Fruit fly (Drosophila melanogaster) whole organism, embryonic: ENCODE measurements around the gene Indy-2.
A peak's percentile ranks its signal among the peaks of the same experiment; 100 is the strongest.

Experiments used
- Aef1 ChIP-seq: fragments of 200-800 bp; sonication (Bioruptor generic); IDR thresholded peaks from 3 replicates; pipeline ENCODE4 v1.3.6; 2022; ENCODE audit warnings: missing biosample characterization, missing genetic modification characterization
- BtbVII ChIP-seq: fragments of 200-800 bp; sonication (Bioruptor generic); optimal IDR thresholded peaks from 3 replicates; lab custom pipeline; 2017; ENCODE audit warnings: missing biosample characterization, mild to moderate bottlenecking, missing genetic modification characterization
- CG10147 ChIP-seq: fragments of 200-800 bp; sonication (Bioruptor generic); optimal IDR thresholded peaks from 2 replicates; lab custom pipeline; 2019; ENCODE audit warnings: missing biosample characterization, mild to moderate bottlenecking, missing genetic modification characterization, moderate library complexity
- CG11398 ChIP-seq: fragments of 200-800 bp; sonication (Bioruptor generic); optimal IDR thresholded peaks from 2 replicates; lab custom pipeline; 2016; ENCODE audit warnings: missing biosample characterization, missing genetic modification characterization
- CG12071 ChIP-seq: fragments of 200-800 bp; sonication (Bioruptor generic); optimal IDR thresholded peaks from 3 replicates; lab custom pipeline; 2018; ENCODE audit warnings: missing biosample characterization, mild to moderate bottlenecking, missing genetic modification characterization
- CG12236 ChIP-seq: fragments of 200-800 bp; sonication (Bioruptor generic); optimal IDR thresholded peaks from 2 replicates; lab custom pipeline; 2016; ENCODE audit warnings: missing biosample characterization, missing genetic modification characterization
- CG13624 ChIP-seq: fragments of 200-800 bp; sonication (Bioruptor generic); optimal IDR thresholded peaks from 2 replicates; lab custom pipeline; 2016; ENCODE audit warnings: missing biosample characterization, missing genetic modification characterization
- CG13894 ChIP-seq: fragments of 200-800 bp; sonication (Bioruptor generic); optimal IDR thresholded peaks from 3 replicates; lab custom pipeline; 2018; ENCODE audit warnings: missing biosample characterization, mild to moderate bottlenecking, missing genetic modification characterization, moderate library complexity
- CG17186 ChIP-seq: fragments of 200-800 bp; sonication (Bioruptor generic); optimal IDR thresholded peaks from 3 replicates; lab custom pipeline; 2017; ENCODE audit warnings: missing biosample characterization, missing genetic modification reagents, missing genetic modification characterization
- CG17612 ChIP-seq: fragments of 200-800 bp; sonication (Bioruptor generic); IDR thresholded peaks from 2 replicates; pipeline ENCODE4 v1.3.6; 2022; ENCODE audit warnings: missing biosample characterization, missing genetic modification characterization
- CG2120 ChIP-seq: fragments of 200-800 bp; sonication (Bioruptor generic); optimal IDR thresholded peaks from 3 replicates; lab custom pipeline; 2016; ENCODE audit warnings: missing biosample characterization, missing genetic modification characterization
- CG2875 ChIP-seq: fragments of 200-800 bp; sonication (Bioruptor generic); optimal IDR thresholded peaks from 2 replicates; lab custom pipeline; 2017; ENCODE audit warnings: missing biosample characterization, mild to moderate bottlenecking, missing genetic modification characterization, missing genetic modification reagents
- CG30431 ChIP-seq: fragments of 200-800 bp; sonication (Bioruptor generic); optimal IDR thresholded peaks from 2 replicates; lab custom pipeline; 2017; ENCODE audit warnings: missing biosample characterization, missing genetic modification characterization
- CG3163 ChIP-seq: fragments of 200-800 bp; sonication (Bioruptor generic); optimal IDR thresholded peaks from 3 replicates; lab custom pipeline; 2016; ENCODE audit warnings: missing biosample characterization, missing genetic modification characterization
- CG32767 ChIP-seq: fragments of 200-800 bp; sonication (Bioruptor generic); IDR thresholded peaks from 2 replicates; pipeline ENCODE4 v1.3.6; 2022; ENCODE audit warnings: missing biosample characterization, missing genetic modification characterization
- CG33557 ChIP-seq: fragments of 200-800 bp; sonication (Bioruptor generic); optimal IDR thresholded peaks from 2 replicates; lab custom pipeline; 2019; ENCODE audit warnings: missing biosample characterization, mild to moderate bottlenecking, missing genetic modification characterization, moderate library complexity
- CG4820 ChIP-seq: fragments of 200-800 bp; sonication (Bioruptor generic); optimal IDR thresholded peaks from 3 replicates; lab custom pipeline; 2016; ENCODE audit warnings: missing biosample characterization, missing genetic modification characterization
- CG7372 ChIP-seq: fragments of 200-800 bp; sonication (Bioruptor generic); IDR thresholded peaks from 2 replicates; pipeline ENCODE4 v1.3.6; 2022; ENCODE audit warnings: missing biosample characterization, missing genetic modification characterization
- CG8388 ChIP-seq: fragments of 200-800 bp; sonication (Bioruptor generic); optimal IDR thresholded peaks from 2 replicates; lab custom pipeline; 2019; ENCODE audit warnings: missing biosample characterization, mild to moderate bottlenecking, missing genetic modification characterization, moderate library complexity
- CG8478 ChIP-seq: fragments of >200 bp; optimal IDR thresholded peaks from 2 replicates; lab custom pipeline; 2018
- CoRest ChIP-seq: fragments of 200-800 bp; sonication (Bioruptor generic); optimal IDR thresholded peaks from 3 replicates; lab custom pipeline; 2018; ENCODE audit warnings: missing biosample characterization, mild to moderate bottlenecking, missing genetic modification characterization, moderate library complexity
- Dip2 ChIP-seq: fragments of 200-800 bp; sonication (Bioruptor generic); IDR thresholded peaks from 2 replicates; pipeline ENCODE4 v1.3.6; 2022; ENCODE audit warnings: missing biosample characterization, missing genetic modification characterization
- E2f1 ChIP-seq: fragments of 200-800 bp; sonication (Bioruptor generic); IDR thresholded peaks from 2 replicates; pipeline ENCODE4 v1.3.6; 2022; ENCODE audit warnings: missing biosample characterization, missing genetic modification characterization
- Fer2 ChIP-seq: fragments of 200-800 bp; sonication (Bioruptor generic); optimal IDR thresholded peaks from 2 replicates; lab custom pipeline; 2018; ENCODE audit warnings: missing biosample characterization, mild to moderate bottlenecking, missing genetic modification characterization, moderate library complexity
- H2.0 ChIP-seq: fragments of 200-800 bp; sonication (Bioruptor generic); IDR thresholded peaks from 2 replicates; pipeline ENCODE4 v1.3.6; 2022; ENCODE audit warnings: missing biosample characterization, missing genetic modification characterization
- HHEX ChIP-seq: fragments of 200-800 bp; sonication (Bioruptor generic); optimal IDR thresholded peaks from 3 replicates; lab custom pipeline; 2017; ENCODE audit warnings: missing biosample characterization, mild to moderate bottlenecking, missing genetic modification characterization, missing genetic modification reagents
- HLH54F ChIP-seq: fragments of 200-800 bp; sonication (Bioruptor generic); optimal IDR thresholded peaks from 3 replicates; lab custom pipeline; 2016; ENCODE audit warnings: missing biosample characterization, missing genetic modification characterization
- HmgZ ChIP-seq: fragments of 200-800 bp; sonication (Bioruptor generic); optimal IDR thresholded peaks from 2 replicates; lab custom pipeline; 2018; ENCODE audit warnings: missing biosample characterization, mild to moderate bottlenecking, missing genetic modification characterization
- Hr3 ChIP-seq: fragments of 200-800 bp; sonication (Bioruptor generic); optimal IDR thresholded peaks from 3 replicates; lab custom pipeline; 2016; ENCODE audit warnings: missing biosample characterization, missing genetic modification characterization
- Hr78 ChIP-seq, 2 experiments: fragments of 200-800 bp in 1 of 2; fragments of >200 bp in 1 of 2; sonication (Bioruptor generic) in 1 of 2; optimal IDR thresholded peaks; 2 replicates each; lab custom pipeline; 2017 to 2019; ENCODE audit warnings: missing biosample characterization in 2 of 2, missing genetic modification characterization in 2 of 2, mild to moderate bottlenecking in 1 of 2, moderate library complexity in 1 of 2
- Myb ChIP-seq: fragments of 200-800 bp; sonication (Bioruptor generic); optimal IDR thresholded peaks from 2 replicates; lab custom pipeline; 2016; ENCODE audit warnings: missing biosample characterization, missing genetic modification characterization
- NC2α ChIP-seq: fragments of 200-800 bp; sonication (Bioruptor generic); optimal IDR thresholded peaks from 2 replicates; lab custom pipeline; 2016; ENCODE audit warnings: missing biosample characterization, missing genetic modification characterization
- Pdp1 ChIP-seq, 2 experiments: fragments of 200-800 bp; sonication (Bioruptor generic); optimal IDR thresholded peaks; 3 replicates each; lab custom pipeline; 2016; ENCODE audit warnings: missing biosample characterization in 2 of 2, missing genetic modification characterization in 2 of 2, mild to moderate bottlenecking in 1 of 2, moderate library complexity in 1 of 2
- Poxn ChIP-seq: fragments of 200-800 bp; sonication (Bioruptor generic); IDR thresholded peaks from 2 replicates; pipeline ENCODE4 v1.3.6; 2022; ENCODE audit warnings: missing biosample characterization, missing genetic modification characterization
- Rfx ChIP-seq: fragments of 200-800 bp; sonication (Bioruptor generic); IDR thresholded peaks from 2 replicates; pipeline ENCODE4 v1.3.6; 2022; ENCODE audit warnings: missing biosample characterization, missing genetic modification characterization
- abd-A ChIP-seq: fragments of 200-800 bp; sonication (Bioruptor generic); optimal IDR thresholded peaks from 3 replicates; lab custom pipeline; 2019; ENCODE audit warnings: missing biosample characterization, mild to moderate bottlenecking, missing genetic modification characterization, moderate library complexity
- ase ChIP-seq: fragments of 200-800 bp; sonication (Bioruptor generic); IDR thresholded peaks from 3 replicates; pipeline ENCODE4 v1.3.6; 2022; ENCODE audit warnings: missing biosample characterization, missing genetic modification characterization
- chif ChIP-seq, 2 experiments: fragments of 200-800 bp; sonication (Bioruptor generic); optimal IDR thresholded peaks; 3 replicates each; lab custom pipeline; 2016; ENCODE audit warnings: missing biosample characterization in 2 of 2, missing genetic modification characterization in 2 of 2
- dati ChIP-seq: fragments of 200-800 bp; sonication (Bioruptor generic); IDR thresholded peaks from 2 replicates; pipeline ENCODE4 v1.3.6; 2022; ENCODE audit warnings: missing biosample characterization, missing genetic modification characterization
- dimm ChIP-seq: fragments of 200-800 bp; sonication (Bioruptor generic); IDR thresholded peaks from 2 replicates; pipeline ENCODE4 v1.3.6; 2022; ENCODE audit warnings: missing biosample characterization, missing genetic modification characterization
- h ChIP-seq: fragments of >200 bp; optimal IDR thresholded peaks from 2 replicates; lab custom pipeline; 2017
- her ChIP-seq: fragments of 200-800 bp; sonication (Bioruptor generic); optimal IDR thresholded peaks from 2 replicates; lab custom pipeline; 2016; ENCODE audit warnings: missing biosample characterization, missing genetic modification characterization
- inv ChIP-seq: fragments of 200-800 bp; sonication (Bioruptor generic); IDR thresholded peaks from 2 replicates; pipeline ENCODE4 v1.3.6; 2022; ENCODE audit warnings: missing biosample characterization, missing genetic modification characterization; ENCODE audit not compliant: partially characterized antibody
- jumu ChIP-seq: fragments of 200-800 bp; sonication (Bioruptor generic); optimal IDR thresholded peaks from 3 replicates; lab custom pipeline; 2016; ENCODE audit warnings: missing biosample characterization, missing genetic modification characterization
- ken ChIP-seq: fragments of 200-800 bp; sonication (Bioruptor generic); IDR thresholded peaks from 3 replicates; pipeline ENCODE4 v1.3.6; 2022; ENCODE audit warnings: missing biosample characterization, missing genetic modification characterization
- nerfin-2 ChIP-seq: fragments of 200-800 bp; sonication (Bioruptor generic); IDR thresholded peaks from 2 replicates; pipeline ENCODE4 v1.3.6; 2022; ENCODE audit warnings: missing biosample characterization, missing genetic modification characterization; ENCODE audit not compliant: partially characterized antibody
- row ChIP-seq: fragments of 200-800 bp; sonication (Bioruptor generic); IDR thresholded peaks from 3 replicates; pipeline ENCODE4 v1.3.6; 2022; ENCODE audit warnings: missing biosample characterization, missing genetic modification characterization
- so ChIP-seq: fragments of 200-800 bp; sonication (Bioruptor generic); IDR thresholded peaks from 3 replicates; pipeline ENCODE4 v1.3.6; 2022; ENCODE audit warnings: missing biosample characterization, missing genetic modification characterization
- tin ChIP-seq: fragments of 200-800 bp; sonication (Bioruptor generic); optimal IDR thresholded peaks from 3 replicates; lab custom pipeline; 2016; ENCODE audit warnings: missing biosample characterization, missing genetic modification characterization
- tll ChIP-seq, 2 experiments: fragments of 200-800 bp in 1 of 2; fragments of >200 bp in 1 of 2; sonication (Bioruptor generic) in 1 of 2; optimal IDR thresholded peaks; 2 replicates each; lab custom pipeline; 2017 to 2019; ENCODE audit warnings: missing biosample characterization in 2 of 2, missing genetic modification characterization in 2 of 2, mild to moderate bottlenecking in 1 of 2, moderate library complexity in 1 of 2
- yki ChIP-seq: fragments of >200 bp; optimal IDR thresholded peaks from 3 replicates; lab custom pipeline; 2018

Gene Indy-2

dm6 chr3R:20021152-20021769, 21.3 kb upstream of the Indy-2 start, which contains the start of the genes PIG-L and psidin (continued):
- TF ChIP-seq Poxn (GFP tag; lab: Robert Waterston, UW) (no peak), CG12236 (GFP tag; lab: Kevin White, UChicago) (peak; percentile 58), CG17186 (peak; percentile 70), nerfin-2 (GFP tag; lab: Robert Waterston, UW) (peak; percentile 91), so (GFP tag; lab: Robert Waterston, UW) (no peak; the same call in 2 of the 3 replicates), Rfx (GFP tag; lab: Robert Waterston, UW) (peak; percentile 80), CoRest (tag; lab: Kevin White, UChicago) (peak; percentile 96), her (GFP tag; lab: Kevin White, UChicago) (peak; percentile 60), Hr3 (GFP tag; lab: Kevin White, UChicago) (peak; percentile 87), CG17612 (GFP tag; lab: Robert Waterston, UW) (no peak), CG8478 (lab: Kevin White, UChicago) (no peak), CG13894 (tag; lab: Kevin White, UChicago) (no peak), dimm (0 out of 2 replicates have a peak, but pooled peaks have one; percentile 6), row (peak; percentile 94), chif (GFP tag; optimal IDR thresholded peaks at IDR 0.05; lab: Kevin White, UChicago) (peak; percentile 74 to 86), CG33557 (GFP tag; lab: Kevin White, UChicago) (peak; percentile 84), CG4820 (GFP tag; lab: Kevin White, UChicago) (peak; percentile 67), Myb (peak; percentile 49), ken (peak; percentile 77), Dip2 (GFP tag; lab: Robert Waterston, UW) (no peak), tin (GFP tag; lab: Kevin White, UChicago) (peak; percentile 73), dati (GFP tag; lab: Robert Waterston, UW) (0 out of 2 replicates have a peak, but pooled peaks have one; percentile 33), jumu (GFP tag; lab: Kevin White, UChicago) (peak; percentile 57), H2.0 (GFP tag; lab: Robert Waterston, UW) (peak; percentile 59), inv (GFP tag; lab: Robert Waterston, UW) (peak; percentile 87), CG12071 (GFP tag; lab: Kevin White, UChicago) (no peak), BtbVII (peak; percentile 21), CG2120 (GFP tag; lab: Kevin White, UChicago) (peak; percentile 93), CG8388 (GFP tag; lab: Kevin White, UChicago) (peak; percentile 76), h (lab: Kevin White, UChicago) (no peak), ase (GFP tag; lab: Robert Waterston, UW) (peak; percentile 23; the same call in 2 of the 3 replicates), HmgZ (tag; lab: Kevin White, UChicago) (peak; percentile 54), CG30431 (GFP tag; lab: Kevin White, UChicago) (peak; percentile 54), CG13624 (peak; percentile 81), tll (GFP tag; optimal IDR thresholded peaks at IDR 0.05; lab: Kevin White, UChicago) (peak in 1 of 2 experiments; percentile 67), Pdp1 (GFP tag; optimal IDR thresholded peaks at IDR 0.05; lab: Kevin White, UChicago) (peak; percentile 55 to 81), CG10147 (GFP tag; lab: Kevin White, UChicago) (no peak), CG2875 (peak; percentile 31), CG3163 (GFP tag; lab: Kevin White, UChicago) (peak; percentile 15), CG11398 (GFP tag; lab: Kevin White, UChicago) (peak; percentile 56), HHEX (peak; percentile 68), yki (lab: Kevin White, UChicago) (no peak), HLH54F (GFP tag; lab: Kevin White, UChicago) (peak; percentile 85), CG32767 (GFP tag; lab: Robert Waterston, UW) (peak; percentile 66; the same call in 1 of the 2 replicates), Hr78 (GFP tag; optimal IDR thresholded peaks at IDR 0.05; lab: Kevin White, UChicago) (no peak), Fer2 (tag; lab: Kevin White, UChicago) (peak; percentile 41), NC2α (GFP tag; lab: Kevin White, UChicago) (peak; percentile 12), abd-A (no peak), Aef1 (GFP tag; lab: Robert Waterston, UW) (peak; percentile 61), CG7372 (peak; percentile 39), E2f1 (peak; percentile 66)
